Worm (Caenorhabditis elegans): Measurements from ENCODE around the gene Y7A5A.7.

Gene Y7A5A.7

DNA sequence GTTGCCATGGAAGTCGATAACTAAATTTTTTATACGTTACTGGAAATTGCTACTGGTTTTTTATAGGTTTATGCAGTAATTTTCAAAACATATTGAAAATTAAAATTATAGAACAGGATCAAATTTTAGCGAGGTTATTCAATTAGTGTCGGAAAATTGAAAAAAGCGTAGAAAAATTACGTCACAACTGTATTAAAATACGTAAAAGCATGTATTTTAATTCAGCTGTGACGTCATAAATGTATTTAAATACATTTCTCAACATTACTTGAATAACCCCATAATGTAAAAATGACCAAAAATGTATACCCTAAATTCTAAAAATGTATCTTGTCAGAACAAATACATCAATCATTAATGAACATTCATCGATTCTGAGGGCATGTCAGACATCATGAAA lies 44.9 kb upstream of the Y7A5A.7 start:
- TF ChIP-seq lin-15B (tag; optimal IDR thresholded peaks at IDR 0.05) = no peak
- no peak for TF ChIP-seq nhr-19 (GFP tag; conservative IDR thresholded peaks at IDR 0.05)
- no peak for TF ChIP-seq blmp-1 (tag; optimal IDR thresholded peaks at IDR 0.05)
- TF ChIP-seq fkh-4 (tag; optimal IDR thresholded peaks at IDR 0.05; ENCODE audit: borderline replicate concordance) = no peak
- TF ChIP-seq zip-4 (GFP tag; optimal IDR thresholded peaks at IDR 0.05) = no peak
- TF ChIP-seq fos-1 (tag; optimal IDR thresholded peaks at IDR 0.05) = no peak
- TF ChIP-seq lin-39 (tag; optimal IDR thresholded peaks at IDR 0.05) = no peak
- no peak for TF ChIP-seq C16A3.4 (tag; optimal IDR thresholded peaks at IDR 0.05)
- no peak for TF ChIP-seq aha-1 (tag; optimal IDR thresholded peaks at IDR 0.05)

DNA sequence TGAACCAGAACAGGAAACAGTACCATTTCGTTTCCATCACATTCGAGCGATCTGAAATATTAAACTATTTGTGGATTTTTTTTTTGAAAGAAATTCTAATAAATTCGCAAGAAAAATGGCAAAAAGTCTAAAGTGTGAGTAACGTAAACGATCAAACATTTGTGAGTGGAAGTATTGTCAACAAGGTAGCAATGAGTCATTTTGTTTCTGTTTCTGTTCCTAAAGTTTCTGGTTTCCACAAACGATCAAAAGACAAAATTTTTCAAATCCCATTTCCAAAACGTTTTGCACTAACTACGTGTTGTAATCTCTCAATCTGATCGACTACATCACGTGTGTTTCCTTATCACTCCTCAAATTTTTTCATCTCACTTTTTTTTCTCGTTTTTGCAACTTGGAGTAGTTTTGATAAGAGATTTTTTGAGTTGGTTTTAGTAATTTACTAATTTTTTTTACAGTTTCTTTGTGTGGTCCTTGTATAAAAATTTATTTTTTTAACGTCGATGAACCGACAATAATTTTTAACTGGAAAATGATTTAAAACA lies 43.6 kb upstream of the Y7A5A.7 start, which contains the start of gene F59F4.3:
F59F4.3 (minus strand) TSS at position 51 of the 545 bp plus-strand sequence.
- TF ChIP-seq efl-1 (optimal IDR thresholded peaks at IDR 0.05) (no peak), efl-1 (GFP tag; optimal IDR thresholded peaks at IDR 0.05 in 1 of 2) (peak in 1 of 2 experiments; percentile 41), xbp-1 (tag; optimal IDR thresholded peaks at IDR 0.05) (no peak), lin-15B (tag; optimal IDR thresholded peaks at IDR 0.05) (no peak), sptf-1 (tag; optimal IDR thresholded peaks at IDR 0.05) (no peak), mab-9 (GFP tag; IDR thresholded peaks at IDR 0.05) (no peak), jun-1 (tag; optimal IDR thresholded peaks at IDR 0.05) (no peak), sup-37 (GFP tag; optimal IDR thresholded peaks at IDR 0.05) (no peak), fkh-8 (tag; optimal IDR thresholded peaks at IDR 0.05) (no peak), nhr-20 (tag; optimal IDR thresholded peaks at IDR 0.05) (peak; percentile 19), nhr-71 (tag; optimal IDR thresholded peaks at IDR 0.05) (peak; percentile 8), elt-3 (tag; optimal IDR thresholded peaks at IDR 0.05) (peak in 1 of 6 experiments; percentile 69), ceh-88 (GFP tag; IDR thresholded peaks at IDR 0.05) (no peak), elt-2 (tag; optimal IDR thresholded peaks at IDR 0.05) (peak; percentile 54), efl-3 (GFP tag; optimal IDR thresholded peaks at IDR 0.05) (no peak), lsy-2 (tag; optimal IDR thresholded peaks at IDR 0.05) (peak in 1 of 2 experiments; percentile 38), pqm-1 (tag; optimal IDR thresholded peaks at IDR 0.05) (no peak), isw-1 (GFP tag; IDR thresholded peaks at IDR 0.05) (no peak), nhr-77 (tag; optimal IDR thresholded peaks at IDR 0.05) (no peak), aha-1 (tag; optimal IDR thresholded peaks at IDR 0.05) (no peak), unc-130 (tag; optimal IDR thresholded peaks at IDR 0.05) (no peak), snpc-4 (tag; optimal IDR thresholded peaks at IDR 0.05) (no peak), vab-15 (tag; optimal IDR thresholded peaks at IDR 0.05) (no peak), lin-35 (GFP tag; optimal IDR thresholded peaks at IDR 0.05) (peak in 1 of 2 experiments; percentile 29), ama-1 (optimal IDR thresholded peaks at IDR 0.05) (no peak), rnt-1 (tag; optimal IDR thresholded peaks at IDR 0.05) (no peak), mep-1 (tag; optimal IDR thresholded peaks at IDR 0.05) (no peak), ceh-82 (tag; optimal IDR thresholded peaks at IDR 0.05) (no peak), nhr-28 (tag; optimal IDR thresholded peaks at IDR 0.05) (no peak), lin-39 (tag; optimal IDR thresholded peaks at IDR 0.05) (no peak), snu-23 (GFP tag; optimal IDR thresholded peaks at IDR 0.05) (no peak), blmp-1 (tag; optimal IDR thresholded peaks at IDR 0.05) (peak; percentile 66), ets-5 (GFP tag; IDR thresholded peaks at IDR 0.05) (no peak)

DNA sequence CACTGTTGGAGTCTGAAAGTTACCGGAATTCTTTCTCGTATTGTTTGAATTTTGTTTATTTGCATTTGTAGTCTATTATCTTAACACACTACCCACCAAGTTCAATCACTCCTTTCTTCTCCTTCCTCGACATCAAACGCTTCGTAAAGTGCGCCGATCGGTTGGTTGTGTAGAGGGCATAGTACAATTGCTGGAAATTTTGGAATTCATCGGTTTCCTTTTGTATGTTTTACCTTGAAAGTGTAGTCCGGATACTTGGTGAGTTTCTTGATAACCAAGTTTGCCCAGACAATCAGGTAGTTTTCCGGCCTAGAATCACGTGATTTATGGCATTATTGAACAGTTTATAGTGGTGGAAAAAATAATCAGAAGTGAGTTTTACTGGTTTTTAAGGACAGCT lies 42.6 kb upstream of the Y7A5A.7 start:
- TF ChIP-seq mab-9 (GFP tag; IDR thresholded peaks at IDR 0.05) = no peak
- no peak for TF ChIP-seq hlh-17 (GFP tag; optimal IDR thresholded peaks at IDR 0.05; ENCODE audit: borderline replicate concordance)
- TF ChIP-seq ztf-11 (tag; optimal IDR thresholded peaks at IDR 0.05) = no peak
- TF ChIP-seq F16B12.6 (tag; optimal IDR thresholded peaks at IDR 0.05) = no peak
- TF ChIP-seq unc-130 (tag; optimal IDR thresholded peaks at IDR 0.05) = no peak
- no peak for TF ChIP-seq dsc-1 (tag; optimal IDR thresholded peaks at IDR 0.05)
- TF ChIP-seq pag-3 (tag; optimal IDR thresholded peaks at IDR 0.05; ENCODE audit: borderline replicate concordance, insufficient read depth) = no peak
- TF ChIP-seq elt-2 (tag; optimal IDR thresholded peaks at IDR 0.05) = peak; percentile 48
- TF ChIP-seq lin-35 (GFP tag; optimal IDR thresholded peaks at IDR 0.05) = peak in 1 of 2 experiments; percentile 15
- no peak for TF ChIP-seq tbx-2 (tag; optimal IDR thresholded peaks at IDR 0.05)
- no peak for TF ChIP-seq mep-1 (tag; optimal IDR thresholded peaks at IDR 0.05)
